Worm (Caenorhabditis elegans) whole organism, young adult: Measurements from ENCODE around the gene F01D5.6.

Experiments used
- B0019.2 ChIP-seq: fragments of 200-800 bp; sonication (Bioruptor generic); conservative IDR thresholded peaks from 2 replicates; pipeline ENCODE4 v1.3.6; 2022; ENCODE audit warnings: missing genetic modification reagents, missing genetic modification characterization, missing compliant biosample characterization
- C06A6.2 ChIP-seq: fragments of 200-800 bp; sonication (Bioruptor generic); conservative IDR thresholded peaks from 2 replicates; pipeline ENCODE4 v1.3.6; 2022; ENCODE audit warnings: missing genetic modification characterization, missing compliant biosample characterization
- F10E7.11 ChIP-seq: sonication (generic microtip); optimal IDR thresholded peaks from 2 replicates; lab custom pipeline; 2017; ENCODE audit warnings: mild to moderate bottlenecking, missing genetic modification characterization, moderate library complexity, missing compliant biosample characterization
- F23B12.7 ChIP-seq: sonication (generic microtip); optimal IDR thresholded peaks from 2 replicates; lab custom pipeline; 2017; ENCODE audit warnings: missing genetic modification characterization, mild to moderate bottlenecking, missing compliant biosample characterization, antibody characterized with exemption, moderate library complexity; ENCODE audit not compliant: insufficient read depth
- F52B5.7 ChIP-seq: sonication (generic microtip); optimal IDR thresholded peaks from 2 replicates; lab custom pipeline; 2016; ENCODE audit warnings: mild to moderate bottlenecking, missing genetic modification characterization, missing compliant biosample characterization
- F55B11.4 ChIP-seq: sonication (generic microtip); optimal IDR thresholded peaks from 2 replicates; lab custom pipeline; 2016; ENCODE audit warnings: missing compliant biosample characterization, missing genetic modification characterization, borderline replicate concordance; ENCODE audit not compliant: insufficient read depth
- Y53F4B.3 ChIP-seq: fragments of 200-800 bp; sonication (Bioruptor generic); IDR thresholded peaks from 2 replicates; pipeline ENCODE4 v1.3.6; 2022; ENCODE audit warnings: missing genetic modification reagents, missing genetic modification characterization, missing compliant biosample characterization
- Y67H2A.10 ChIP-seq: fragments of 200-800 bp; sonication (Bioruptor generic); conservative IDR thresholded peaks from 2 replicates; pipeline ENCODE4 v1.3.6; 2022; ENCODE audit warnings: missing genetic modification reagents, missing genetic modification characterization, missing compliant biosample characterization
- ama-1 ChIP-seq, 3 experiments: fragments of 150-350 bp in 1 of 3; sonication (generic microtip) in 2 of 3; optimal IDR thresholded peaks; 2 replicates each; lab custom pipeline; 2014 to 2018; ENCODE audit warnings: missing biosample characterization in 2 of 3, missing genetic modification characterization in 2 of 3, missing genetic modification reagents in 2 of 3
- aptf-2 ChIP-seq: fragments of 200-800 bp; sonication (Bioruptor generic); conservative IDR thresholded peaks from 2 replicates; pipeline ENCODE4 v1.3.6; 2022; ENCODE audit warnings: missing genetic modification reagents, missing genetic modification characterization, missing compliant biosample characterization
- attf-6 ChIP-seq: fragments of 200-800 bp; sonication (Bioruptor generic); IDR thresholded peaks from 2 replicates; pipeline ENCODE4 v1.3.6; 2022; ENCODE audit warnings: missing genetic modification reagents, missing genetic modification characterization, missing compliant biosample characterization
- bed-2 ChIP-seq: fragments of 200-800 bp; sonication (Bioruptor generic); IDR thresholded peaks from 2 replicates; pipeline ENCODE4 v1.3.6; 2022; ENCODE audit warnings: missing genetic modification reagents, missing genetic modification characterization, missing compliant biosample characterization
- cebp-1 ChIP-seq, 2 experiments: fragments of 200-800 bp in 1 of 2; sonication (Bioruptor generic) in 1 of 2; sonication (generic microtip) in 1 of 2; IDR thresholded peaks in 1 of 2; optimal IDR thresholded peaks in 1 of 2; 2 replicates each; pipeline versions ENCODE4 v1.3.6 to Lab custom; 2017 to 2022; ENCODE audit warnings: missing compliant biosample characterization in 2 of 2, missing genetic modification characterization in 2 of 2, mild to moderate bottlenecking in 1 of 2, missing genetic modification reagents in 1 of 2, moderate library complexity in 1 of 2
- ceh-91 ChIP-seq: fragments of 200-800 bp; sonication (Bioruptor generic); IDR thresholded peaks from 2 replicates; pipeline ENCODE4 v1.3.6; 2022; ENCODE audit warnings: missing genetic modification reagents, missing genetic modification characterization, missing compliant biosample characterization
- die-1 ChIP-seq: sonication (generic microtip); optimal IDR thresholded peaks from 2 replicates; lab custom pipeline; 2016; ENCODE audit warnings: missing genotype, mild to moderate bottlenecking, missing genetic modification characterization, missing compliant biosample characterization
- egrh-3 ChIP-seq: fragments of 200-800 bp; sonication (Bioruptor generic); IDR thresholded peaks from 2 replicates; pipeline ENCODE4 v1.3.6; 2022; ENCODE audit warnings: missing genetic modification reagents, missing genetic modification characterization, missing compliant biosample characterization
- him-1 ChIP-seq: sonication (generic microtip); optimal IDR thresholded peaks from 2 replicates; lab custom pipeline; 2016; ENCODE audit warnings: missing genotype, missing genetic modification reagents, missing genetic modification characterization, missing compliant biosample characterization
- hlh-26 ChIP-seq: fragments of 200-800 bp; sonication (Bioruptor generic); conservative IDR thresholded peaks from 2 replicates; pipeline ENCODE4 v1.3.6; 2022; ENCODE audit warnings: missing genetic modification reagents, missing genetic modification characterization, missing compliant biosample characterization
- lag-1 ChIP-seq: fragments of 200-800 bp; sonication (Bioruptor generic); IDR thresholded peaks from 2 replicates; pipeline ENCODE4 v1.3.6; 2022; ENCODE audit warnings: missing genetic modification reagents, missing genetic modification characterization, missing compliant biosample characterization
- let-526 ChIP-seq: fragments of 200-800 bp; sonication (Bioruptor generic); IDR thresholded peaks from 2 replicates; pipeline ENCODE4 v1.3.6; 2022; ENCODE audit warnings: missing genetic modification reagents, missing genetic modification characterization, missing compliant biosample characterization
- lin-26 ChIP-seq: fragments of 200-800 bp; sonication (Bioruptor generic); IDR thresholded peaks from 2 replicates; pipeline ENCODE4 v1.3.6; 2022; ENCODE audit warnings: missing genetic modification reagents, missing genetic modification characterization, missing compliant biosample characterization
- lin-35 ChIP-seq, 3 experiments: fragments of 150-350 bp in 2 of 3; sonication (generic microtip) in 1 of 3; optimal IDR thresholded peaks; 2 replicates each; lab custom pipeline; 2014 to 2018; ENCODE audit warnings: missing biosample characterization in 3 of 3, missing genetic modification characterization in 3 of 3, missing genetic modification reagents in 3 of 3
- lin-54 ChIP-seq: fragments of 200-800 bp; sonication (Bioruptor generic); optimal IDR thresholded peaks from 2 replicates; lab custom pipeline; 2018; ENCODE audit warnings: mild to moderate bottlenecking, missing genetic modification characterization, missing compliant biosample characterization
- mes-4 ChIP-seq: sonication (generic microtip); optimal IDR thresholded peaks from 2 replicates; lab custom pipeline; 2016; ENCODE audit warnings: missing genotype, missing genetic modification characterization, missing compliant biosample characterization
- mxl-1 ChIP-seq: sonication (generic microtip); optimal IDR thresholded peaks from 2 replicates; lab custom pipeline; 2016; ENCODE audit warnings: missing genetic modification characterization, missing compliant biosample characterization
- nfya-2 ChIP-seq: fragments of 200-800 bp; sonication (Bioruptor generic); IDR thresholded peaks from 2 replicates; pipeline ENCODE4 v1.3.6; 2022; ENCODE audit warnings: missing genetic modification reagents, missing genetic modification characterization, missing compliant biosample characterization
- nfyb-1 ChIP-seq: fragments of 200-800 bp; sonication (Bioruptor generic); IDR thresholded peaks from 2 replicates; pipeline ENCODE4 v1.3.6; 2022; ENCODE audit warnings: missing genetic modification reagents, missing genetic modification characterization, missing compliant biosample characterization
- nhr-179 ChIP-seq: sonication (generic microtip); optimal IDR thresholded peaks from 2 replicates; lab custom pipeline; 2016; ENCODE audit warnings: mild to moderate bottlenecking, missing genetic modification characterization, missing compliant biosample characterization
- nhr-80 ChIP-seq: sonication (generic microtip); optimal IDR thresholded peaks from 2 replicates; lab custom pipeline; 2016; ENCODE audit warnings: missing genetic modification characterization, missing compliant biosample characterization
- nhr-90 ChIP-seq: sonication (generic microtip); optimal IDR thresholded peaks from 2 replicates; lab custom pipeline; 2016; ENCODE audit warnings: missing genotype, mild to moderate bottlenecking, missing genetic modification characterization, missing compliant biosample characterization
- pha-4 ChIP-seq: fragments of 150-350 bp; sonication (generic microtip); optimal IDR thresholded peaks from 2 replicates; lab custom pipeline; 2014; ENCODE audit warnings: missing biosample characterization, missing genetic modification reagents, missing genetic modification characterization
- rcor-1 ChIP-seq: fragments of 200-800 bp; sonication (Bioruptor generic); IDR thresholded peaks from 2 replicates; pipeline ENCODE4 v1.3.6; 2022; ENCODE audit warnings: missing genetic modification reagents, missing genetic modification characterization, missing compliant biosample characterization
- repo-1 ChIP-seq: sonication (generic microtip); optimal IDR thresholded peaks from 2 replicates; lab custom pipeline; 2017; ENCODE audit warnings: mild to moderate bottlenecking, missing genetic modification characterization, missing compliant biosample characterization
- rpc-1 ChIP-seq, 2 experiments: fragments of 150-350 bp in 1 of 2; sonication (generic microtip) in 1 of 2; optimal IDR thresholded peaks; 2 replicates each; lab custom pipeline; 2014 to 2018; ENCODE audit warnings: missing biosample characterization in 1 of 2, missing genetic modification characterization in 1 of 2, missing genetic modification reagents in 1 of 2, missing genotype in 1 of 2
- snpc-1.1 ChIP-seq: sonication (generic microtip); optimal IDR thresholded peaks from 2 replicates; lab custom pipeline; 2017; ENCODE audit warnings: missing genetic modification characterization, mild to moderate bottlenecking, missing compliant biosample characterization, antibody characterized with exemption, moderate library complexity, missing genotype, missing genetic modification reagents; ENCODE audit not compliant: insufficient read depth
- snpc-1.3 ChIP-seq: sonication (generic microtip); optimal IDR thresholded peaks from 2 replicates; lab custom pipeline; 2017; ENCODE audit warnings: missing genetic modification characterization, mild to moderate bottlenecking, missing compliant biosample characterization, antibody characterized with exemption, moderate library complexity, missing genotype, missing genetic modification reagents; ENCODE audit not compliant: insufficient read depth
- snpc-3.4 ChIP-seq: sonication (generic microtip); optimal IDR thresholded peaks from 2 replicates; lab custom pipeline; 2017; ENCODE audit warnings: missing genetic modification characterization, mild to moderate bottlenecking, missing compliant biosample characterization, antibody characterized with exemption, moderate library complexity, missing genotype, missing genetic modification reagents
- snpc-4 ChIP-seq, 5 experiments: fragments of 150-350 bp in 1 of 5; sonication (generic microtip) in 4 of 5; optimal IDR thresholded peaks; 2 replicates each; lab custom pipeline; 2014 to 2018; ENCODE audit warnings: missing genetic modification characterization in 5 of 5, missing biosample characterization in 3 of 5, antibody characterized with exemption in 2 of 5, mild to moderate bottlenecking in 2 of 5, missing compliant biosample characterization in 2 of 5, missing genotype in 2 of 5, moderate library complexity in 2 of 5, missing genetic modification reagents in 1 of 5
- unc-62 ChIP-seq: fragments of 150-350 bp; optimal IDR thresholded peaks from 2 replicates; lab custom pipeline; 2014; ENCODE audit warnings: missing biosample characterization, missing genetic modification reagents, missing genetic modification characterization
- xnd-1 ChIP-seq: sonication (generic microtip); optimal IDR thresholded peaks from 2 replicates; lab custom pipeline; 2016; ENCODE audit warnings: missing genotype, missing genetic modification reagents, missing genetic modification characterization, missing compliant biosample characterization
- zfh-2 ChIP-seq: fragments of 200-800 bp; sonication (Bioruptor generic); conservative IDR thresholded peaks from 2 replicates; pipeline ENCODE4 v1.3.6; 2022; ENCODE audit warnings: missing genetic modification reagents, missing genetic modification characterization, missing compliant biosample characterization
- zim-3 ChIP-seq: sonication (generic microtip); optimal IDR thresholded peaks from 2 replicates; lab custom pipeline; 2017; ENCODE audit warnings: mild to moderate bottlenecking, missing genetic modification characterization, moderate library complexity, missing compliant biosample characterization
- ztf-18 ChIP-seq: sonication (generic microtip); optimal IDR thresholded peaks from 2 replicates; lab custom pipeline; 2016; ENCODE audit warnings: missing genotype, mild to moderate bottlenecking, missing genetic modification characterization, missing compliant biosample characterization
- ztf-26 ChIP-seq: sonication (generic microtip); optimal IDR thresholded peaks from 2 replicates; lab custom pipeline; 2017; ENCODE audit warnings: missing genetic modification characterization, missing compliant biosample characterization
- ztf-6 ChIP-seq: fragments of 200-800 bp; sonication (Bioruptor generic); IDR thresholded peaks from 2 replicates; pipeline ENCODE4 v1.3.6; 2022; ENCODE audit warnings: missing genetic modification reagents, missing genetic modification characterization, missing compliant biosample characterization

F01D5.6 gene

DNA sequence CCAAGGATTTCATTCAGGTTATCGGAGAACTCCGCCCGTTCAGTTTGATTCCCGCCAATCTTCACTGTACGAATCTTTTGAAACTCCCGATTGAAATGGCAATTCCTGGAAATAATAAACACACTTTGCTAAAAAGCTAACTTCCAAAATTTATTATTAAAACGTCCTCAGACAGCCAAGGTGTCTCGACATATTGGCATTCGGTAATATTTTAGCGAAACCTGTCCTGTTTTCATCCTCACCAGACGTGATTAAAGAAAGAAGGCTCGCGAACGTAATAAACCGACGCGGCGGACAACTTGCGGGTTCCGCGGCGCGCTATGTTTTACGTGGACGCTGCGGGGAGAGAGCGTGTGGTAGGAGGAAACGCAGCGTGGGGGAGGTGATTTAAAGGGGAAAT lies 11.9 kb downstream of the F01D5.6 start (continued):
- TF ChIP-seq snpc-1.1 (tag; lab: Kevin White, UChicago) (peak; percentile 99), bed-2 (no peak), F55B11.4 (tag; lab: Kevin White, UChicago) (no peak), attf-6 (GFP tag; lab: Robert Waterston, UW) (peak; percentile 96), lin-26 (GFP tag; lab: Robert Waterston, UW) (peak; percentile 74), aptf-2 (GFP tag; lab: Robert Waterston, UW) (no peak), lin-54 (peak; percentile 85), Y67H2A.10 (GFP tag; lab: Robert Waterston, UW) (no peak), nhr-80 (peak; percentile 27), ztf-26 (tag; lab: Kevin White, UChicago) (peak; percentile 81), snpc-1.3 (tag; lab: Kevin White, UChicago) (peak; percentile 97), mxl-1 (tag; lab: Kevin White, UChicago) (no peak), nfya-2 (GFP tag; lab: Robert Waterston, UW) (no peak), pha-4 (tag; lab: Kevin White, UChicago) (peak; percentile 18), zim-3 (tag; lab: Kevin White, UChicago) (peak; percentile 41), lin-35 (GFP tag; optimal IDR thresholded peaks at IDR 0.05; lab: Kevin White, UChicago) (peak in 2 of 3 experiments; percentile 18 to 75), unc-62 (GFP tag; lab: Kevin White, UChicago) (no peak), ama-1 (optimal IDR thresholded peaks at IDR 0.05; lab: Kevin White, UChicago) (peak; percentile 99), ama-1 (GFP tag; optimal IDR thresholded peaks at IDR 0.05; lab: Kevin White, UChicago) (peak; percentile 5 to 38), zfh-2 (GFP tag; lab: Robert Waterston, UW) (peak; percentile 91), snpc-4 (GFP tag; optimal IDR thresholded peaks at IDR 0.05; lab: Kevin White, UChicago) (peak; percentile 99), snpc-4 (tag; optimal IDR thresholded peaks at IDR 0.05; lab: Kevin White, UChicago) (peak; percentile 99 to 100 (median 100)), mes-4 (tag; lab: Kevin White, UChicago) (peak; percentile 69), rpc-1 (optimal IDR thresholded peaks at IDR 0.05; lab: Kevin White, UChicago) (no peak), rpc-1 (tag; optimal IDR thresholded peaks at IDR 0.05; lab: Kevin White, UChicago) (peak; percentile 10), repo-1 (tag; lab: Kevin White, UChicago) (peak; percentile 95), nhr-90 (tag; lab: Kevin White, UChicago) (no peak), die-1 (tag; lab: Kevin White, UChicago) (no peak), snpc-3.4 (tag; lab: Kevin White, UChicago) (peak; percentile 98), ceh-91 (GFP tag; lab: Robert Waterston, UW) (0 out of 2 replicates have a peak, but pooled peaks have one; percentile 25), xnd-1 (tag; lab: Kevin White, UChicago) (peak; percentile 69), F52B5.7 (tag; lab: Kevin White, UChicago) (peak; percentile 72), ztf-18 (tag; lab: Kevin White, UChicago) (peak; percentile 74), Y53F4B.3 (peak; percentile 34; the same call in 1 of the 2 replicates), F10E7.11 (tag; lab: Kevin White, UChicago) (peak; percentile 40), F23B12.7 (tag; lab: Kevin White, UChicago) (peak; percentile 81), rcor-1 (GFP tag; lab: Robert Waterston, UW) (peak; percentile 89), lag-1 (GFP tag; lab: Robert Waterston, UW) (no peak), C06A6.2 (GFP tag; lab: Robert Waterston, UW) (0 out of 2 replicates have a peak, but pooled peaks have one; percentile 27), hlh-26 (GFP tag; lab: Robert Waterston, UW) (no peak), nhr-179 (tag; lab: Kevin White, UChicago) (peak; percentile 73), cebp-1 (GFP tag; IDR thresholded peaks at IDR 0.05; lab: Robert Waterston, UW) (no peak), cebp-1 (tag; optimal IDR thresholded peaks at IDR 0.05; lab: Kevin White, UChicago) (peak; percentile 73), ztf-6 (GFP tag; lab: Robert Waterston, UW) (no peak), nfyb-1 (GFP tag; lab: Robert Waterston, UW) (peak; percentile 93), B0019.2 (GFP tag; lab: Robert Waterston, UW) (no peak), him-1 (tag; lab: Kevin White, UChicago) (peak; percentile 97), let-526 (GFP tag; lab: Robert Waterston, UW) (no peak), egrh-3 (GFP tag; lab: Robert Waterston, UW) (peak; percentile 39; the same call in 1 of the 2 replicates)
